Fruit fly (Drosophila melanogaster) whole organism, embryonic: ENCODE measurements around the gene Or88a.

ENCODE experiments used
- Aef1 ChIP-seq: fragments of 200-800 bp; sonication (Bioruptor generic); IDR thresholded peaks from 3 replicates; pipeline ENCODE4 v1.3.6; 2022; ENCODE audit warnings: missing biosample characterization, missing genetic modification characterization
- BEAF-32 ChIP-seq: fragments of 200-800 bp; sonication (Bioruptor generic); optimal IDR thresholded peaks from 3 replicates; lab custom pipeline; 2017; ENCODE audit warnings: missing biosample characterization, missing genetic modification characterization, mild to moderate bottlenecking, moderate library complexity, missing genetic modification reagents
- CG10366 ChIP-seq: fragments of 200-800 bp; sonication (Bioruptor generic); IDR thresholded peaks from 2 replicates; pipeline ENCODE4 v1.3.6; 2022; ENCODE audit warnings: missing biosample characterization, missing genetic modification characterization
- CG11504 ChIP-seq: fragments of 200-800 bp; sonication (Bioruptor generic); optimal IDR thresholded peaks from 3 replicates; lab custom pipeline; 2019; ENCODE audit warnings: missing biosample characterization, mild to moderate bottlenecking, missing genetic modification characterization, moderate library complexity
- CG12299 ChIP-seq: fragments of 200-800 bp; sonication (Bioruptor generic); optimal IDR thresholded peaks from 2 replicates; lab custom pipeline; 2018; ENCODE audit warnings: missing biosample characterization, mild to moderate bottlenecking, missing genetic modification characterization
- CG12391 ChIP-seq: fragments of 200-800 bp; sonication (Bioruptor generic); optimal IDR thresholded peaks from 3 replicates; lab custom pipeline; 2018; ENCODE audit warnings: missing biosample characterization, mild to moderate bottlenecking, missing genetic modification characterization, moderate library complexity
- CG12744 ChIP-seq: fragments of 200-800 bp; sonication (Bioruptor generic); optimal IDR thresholded peaks from 2 replicates; lab custom pipeline; 2016; ENCODE audit warnings: missing biosample characterization, missing genetic modification characterization
- CG14710 ChIP-seq: fragments of 200-800 bp; sonication (Bioruptor generic); optimal IDR thresholded peaks from 3 replicates; lab custom pipeline; 2019; ENCODE audit warnings: missing biosample characterization, mild to moderate bottlenecking, missing genetic modification characterization, moderate library complexity
- CG1603 ChIP-seq: fragments of 200-800 bp; sonication (Bioruptor generic); optimal IDR thresholded peaks from 2 replicates; lab custom pipeline; 2019; ENCODE audit warnings: missing biosample characterization, mild to moderate bottlenecking, missing genetic modification characterization, moderate library complexity
- CG17912 ChIP-seq: fragments of 200-800 bp; sonication (Bioruptor generic); optimal IDR thresholded peaks from 2 replicates; lab custom pipeline; 2018; ENCODE audit warnings: missing biosample characterization, mild to moderate bottlenecking, missing genetic modification characterization
- CG30020 ChIP-seq: fragments of 200-800 bp; optimal IDR thresholded peaks from 2 replicates; lab custom pipeline; 2019; ENCODE audit warnings: missing biosample characterization, mild to moderate bottlenecking, missing genetic modification characterization, moderate library complexity
- CG3065 ChIP-seq: fragments of 200-800 bp; sonication (Bioruptor generic); optimal IDR thresholded peaks from 2 replicates; lab custom pipeline; 2016; ENCODE audit warnings: missing biosample characterization, missing genetic modification characterization
- CG31388 ChIP-seq: fragments of 200-800 bp; sonication (Bioruptor generic); optimal IDR thresholded peaks from 2 replicates; lab custom pipeline; 2016; ENCODE audit warnings: missing biosample characterization, missing genetic modification characterization
- CG32532 ChIP-seq: fragments of 200-800 bp; sonication (Bioruptor generic); IDR thresholded peaks from 2 replicates; pipeline ENCODE4 v1.3.6; 2022; ENCODE audit warnings: missing biosample characterization, missing genetic modification characterization
- CG4360 ChIP-seq: fragments of 200-800 bp; sonication (Bioruptor generic); IDR thresholded peaks from 2 replicates; pipeline ENCODE4 v1.3.6; 2022; ENCODE audit warnings: missing biosample characterization, missing genetic modification characterization
- CG5953 ChIP-seq: fragments of 200-800 bp; sonication (Bioruptor generic); IDR thresholded peaks from 2 replicates; pipeline ENCODE4 v1.3.6; 2022; ENCODE audit warnings: missing biosample characterization, missing genetic modification characterization
- CG6272 ChIP-seq: fragments of 200-800 bp; sonication (Bioruptor generic); IDR thresholded peaks from 2 replicates; pipeline ENCODE4 v1.3.6; 2022; ENCODE audit warnings: missing biosample characterization, missing genetic modification characterization
- CG7745 ChIP-seq: fragments of 200-800 bp; sonication (Bioruptor generic); optimal IDR thresholded peaks from 2 replicates; lab custom pipeline; 2018; ENCODE audit warnings: missing biosample characterization, mild to moderate bottlenecking, missing genetic modification characterization, moderate library complexity
- CG9609 ChIP-seq: fragments of 200-800 bp; sonication (Bioruptor generic); optimal IDR thresholded peaks from 3 replicates; lab custom pipeline; 2016; ENCODE audit warnings: missing biosample characterization, missing genetic modification characterization
- CG9797 ChIP-seq: fragments of 200-800 bp; sonication (Bioruptor generic); optimal IDR thresholded peaks from 3 replicates; lab custom pipeline; 2018; ENCODE audit warnings: missing biosample characterization, mild to moderate bottlenecking, missing genetic modification characterization
- Chrac-16 ChIP-seq: fragments of 200-800 bp; sonication (Bioruptor generic); optimal IDR thresholded peaks from 3 replicates; lab custom pipeline; 2016; ENCODE audit warnings: missing biosample characterization, missing genetic modification characterization
- Drgx ChIP-seq: fragments of 200-800 bp; sonication (Bioruptor generic); IDR thresholded peaks from 2 replicates; pipeline ENCODE4 v1.3.6; 2022; ENCODE audit warnings: missing biosample characterization, missing genetic modification characterization
- Fer1 ChIP-seq: fragments of 200-800 bp; sonication (Bioruptor generic); optimal IDR thresholded peaks from 2 replicates; lab custom pipeline; 2017; ENCODE audit warnings: missing biosample characterization, mild to moderate bottlenecking, missing genetic modification characterization
- Gsc ChIP-seq: fragments of 200-800 bp; sonication (Bioruptor generic); IDR thresholded peaks from 2 replicates; pipeline ENCODE4 v1.3.6; 2022; ENCODE audit warnings: missing biosample characterization, missing genetic modification characterization
- H15 ChIP-seq: fragments of 200-800 bp; sonication (Bioruptor generic); IDR thresholded peaks from 3 replicates; pipeline ENCODE4 v1.3.6; 2022; ENCODE audit warnings: missing biosample characterization, missing genetic modification characterization
- Hmx ChIP-seq: fragments of 200-800 bp; sonication (Bioruptor generic); optimal IDR thresholded peaks from 2 replicates; lab custom pipeline; 2016; ENCODE audit warnings: missing biosample characterization, missing genetic modification characterization
- Hr39 ChIP-seq: fragments of >200 bp; optimal IDR thresholded peaks from 2 replicates; lab custom pipeline; 2017
- Hr51 ChIP-seq, 2 experiments: fragments of 200-800 bp; sonication (Bioruptor generic); optimal IDR thresholded peaks; 2 replicates in 1 of 2; 3 replicates in 1 of 2; lab custom pipeline; 2016 to 2018; ENCODE audit warnings: missing biosample characterization in 2 of 2, missing genetic modification characterization in 2 of 2, mild to moderate bottlenecking in 1 of 2, moderate library complexity in 1 of 2
- Hsf ChIP-seq: fragments of 200-800 bp; sonication (Bioruptor generic); optimal IDR thresholded peaks from 3 replicates; lab custom pipeline; 2016; ENCODE audit warnings: missing biosample characterization, missing genetic modification characterization
- MTF-1 ChIP-seq: fragments of 200-800 bp; sonication (Bioruptor generic); optimal IDR thresholded peaks from 2 replicates; lab custom pipeline; 2018; ENCODE audit warnings: missing biosample characterization, mild to moderate bottlenecking, missing genetic modification characterization, borderline replicate concordance
- Myb ChIP-seq: fragments of 200-800 bp; sonication (Bioruptor generic); optimal IDR thresholded peaks from 2 replicates; lab custom pipeline; 2016; ENCODE audit warnings: missing biosample characterization, missing genetic modification characterization
- NfI ChIP-seq: fragments of 200-800 bp; sonication (Bioruptor generic); optimal IDR thresholded peaks from 3 replicates; lab custom pipeline; 2018; ENCODE audit warnings: missing biosample characterization, mild to moderate bottlenecking, missing genetic modification characterization, moderate library complexity
- TFAM ChIP-seq: fragments of 200-800 bp; sonication (Bioruptor generic); optimal IDR thresholded peaks from 2 replicates; lab custom pipeline; 2017; ENCODE audit warnings: missing biosample characterization, missing genetic modification characterization, inconsistent platforms
- Xbp1 ChIP-seq: fragments of 200-800 bp; sonication (Bioruptor generic); optimal IDR thresholded peaks from 3 replicates; lab custom pipeline; 2016; ENCODE audit warnings: missing biosample characterization, mild to moderate bottlenecking, missing genetic modification characterization
- abd-A ChIP-seq: fragments of 200-800 bp; sonication (Bioruptor generic); optimal IDR thresholded peaks from 3 replicates; lab custom pipeline; 2019; ENCODE audit warnings: missing biosample characterization, mild to moderate bottlenecking, missing genetic modification characterization, moderate library complexity
- ase ChIP-seq: fragments of 200-800 bp; sonication (Bioruptor generic); IDR thresholded peaks from 3 replicates; pipeline ENCODE4 v1.3.6; 2022; ENCODE audit warnings: missing biosample characterization, missing genetic modification characterization
- bcd ChIP-seq: fragments of 200-800 bp; sonication (Bioruptor generic); optimal IDR thresholded peaks from 2 replicates; lab custom pipeline; 2017; ENCODE audit warnings: missing biosample characterization, mild to moderate bottlenecking, missing genetic modification characterization
- chif ChIP-seq, 2 experiments: fragments of 200-800 bp; sonication (Bioruptor generic); optimal IDR thresholded peaks; 3 replicates each; lab custom pipeline; 2016; ENCODE audit warnings: missing biosample characterization in 2 of 2, missing genetic modification characterization in 2 of 2
- dmrt99B ChIP-seq: fragments of 200-800 bp; sonication (Bioruptor generic); optimal IDR thresholded peaks from 2 replicates; lab custom pipeline; 2018; ENCODE audit warnings: missing biosample characterization, mild to moderate bottlenecking, missing genetic modification characterization, moderate library complexity
- gcm2 ChIP-seq: fragments of 200-800 bp; sonication (Bioruptor generic); optimal IDR thresholded peaks from 2 replicates; lab custom pipeline; 2016; ENCODE audit warnings: missing biosample characterization, missing genetic modification characterization
- lilli ChIP-seq: fragments of 200-800 bp; sonication (Bioruptor generic); optimal IDR thresholded peaks from 3 replicates; lab custom pipeline; 2016; ENCODE audit warnings: missing biosample characterization, missing genetic modification characterization
- lmd ChIP-seq: fragments of 200-800 bp; sonication (Bioruptor generic); IDR thresholded peaks from 2 replicates; pipeline ENCODE4 v1.3.6; 2022; ENCODE audit warnings: missing biosample characterization, missing genetic modification characterization
- mam ChIP-seq: fragments of 200-800 bp; sonication (Bioruptor generic); optimal IDR thresholded peaks from 3 replicates; lab custom pipeline; 2016; ENCODE audit warnings: missing biosample characterization, missing genetic modification characterization
- nerfin-1 ChIP-seq: fragments of 200-800 bp; sonication (Bioruptor generic); optimal IDR thresholded peaks from 3 replicates; lab custom pipeline; 2019; ENCODE audit warnings: missing biosample characterization, mild to moderate bottlenecking, missing genetic modification characterization, moderate library complexity
- p53 ChIP-seq: fragments of 200-800 bp; sonication (Bioruptor generic); optimal IDR thresholded peaks from 2 replicates; lab custom pipeline; 2016; ENCODE audit warnings: missing biosample characterization, missing genetic modification characterization
- rib ChIP-seq: fragments of 200-800 bp; sonication (Bioruptor generic); IDR thresholded peaks from 2 replicates; pipeline ENCODE4 v1.3.6; 2022; ENCODE audit warnings: missing biosample characterization, missing genetic modification characterization
- scrt ChIP-seq: fragments of 200-800 bp; sonication (Bioruptor generic); optimal IDR thresholded peaks from 2 replicates; lab custom pipeline; 2018; ENCODE audit warnings: missing biosample characterization, mild to moderate bottlenecking, missing genetic modification characterization, moderate library complexity
- sisA ChIP-seq: fragments of 200-800 bp; sonication (Bioruptor generic); IDR thresholded peaks from 2 replicates; pipeline ENCODE4 v1.3.6; 2022; ENCODE audit warnings: missing biosample characterization, missing genetic modification characterization
- tap ChIP-seq: fragments of 200-800 bp; optimal IDR thresholded peaks from 3 replicates; lab custom pipeline; 2019; ENCODE audit warnings: missing biosample characterization, mild to moderate bottlenecking, missing genetic modification characterization, moderate library complexity
- tgo ChIP-seq: fragments of 200-800 bp; sonication (Bioruptor generic); IDR thresholded peaks from 3 replicates; pipeline ENCODE4 v1.3.6; 2022; ENCODE audit warnings: missing biosample characterization, missing genetic modification characterization

The Or88a gene

dm6 chr3R:14108158-14108921, 905 bp upstream of the Or88a start, which contains the start of gene CG12402 (continued):
- TF ChIP-seq CG1603 (tag; lab: Kevin White, UChicago): peak; percentile 79
- peak; percentile 81 for TF ChIP-seq CG3065 (GFP tag; lab: Kevin White, UChicago)
- TF ChIP-seq dmrt99B (tag; lab: Kevin White, UChicago): peak; percentile 92
- peak; percentile 57 for TF ChIP-seq MTF-1 (GFP tag; lab: Kevin White, UChicago)
- peak; percentile 59 for TF ChIP-seq gcm2 (GFP tag; lab: Kevin White, UChicago)
- peak; percentile 59 for TF ChIP-seq mam (GFP tag; lab: Kevin White, UChicago)
- peak; percentile 61 for TF ChIP-seq Drgx (GFP tag; lab: Robert Waterston, UW)
- TF ChIP-seq H15: peak; percentile 79
- TF ChIP-seq CG12299: peak; percentile 74
- no peak for TF ChIP-seq CG30020 (tag; lab: Kevin White, UChicago)
- TF ChIP-seq CG4360 (GFP tag; lab: Robert Waterston, UW): peak; percentile 67
- peak; percentile 36 for TF ChIP-seq CG12744 (GFP tag; lab: Kevin White, UChicago)
- TF ChIP-seq Xbp1: peak; percentile 85
- TF ChIP-seq Hmx (GFP tag; lab: Kevin White, UChicago): no peak
- peak; percentile 83 for TF ChIP-seq sisA
- peak; percentile 80 for TF ChIP-seq CG32532 (GFP tag; lab: Robert Waterston, UW)
- no peak for TF ChIP-seq BEAF-32
- TF ChIP-seq CG14710 (tag; lab: Kevin White, UChicago): peak; percentile 66
- TF ChIP-seq Hr39 (lab: Kevin White, UChicago): no peak
- peak; percentile 71 for TF ChIP-seq Hsf
- peak; percentile 78 for TF ChIP-seq NfI (GFP tag; lab: Kevin White, UChicago)
- TF ChIP-seq CG5953 (GFP tag; lab: Robert Waterston, UW): peak; percentile 87
- peak; percentile 72 for TF ChIP-seq CG6272 (GFP tag; lab: Robert Waterston, UW)
- peak; percentile 60 for TF ChIP-seq TFAM
- TF ChIP-seq tap (tag; lab: Kevin White, UChicago): peak; percentile 86
- TF ChIP-seq tgo: peak; percentile 86
- peak; percentile 2 for TF ChIP-seq p53 (GFP tag; lab: Kevin White, UChicago)
- TF ChIP-seq CG31388 (GFP tag; lab: Kevin White, UChicago): peak; percentile 55
- TF ChIP-seq CG9797: peak; percentile 11
- peak; percentile 90 for TF ChIP-seq CG12391 (tag; lab: Kevin White, UChicago)
- peak; percentile 24 for TF ChIP-seq Myb (GFP tag; lab: Kevin White, UChicago)
- TF ChIP-seq scrt (GFP tag; lab: Kevin White, UChicago): peak; percentile 64
- peak; percentile 68 for TF ChIP-seq nerfin-1
- TF ChIP-seq rib (GFP tag; lab: Robert Waterston, UW): peak; percentile 85; the same call in 1 of the 2 replicates
- peak; percentile 9 for TF ChIP-seq CG17912
- TF ChIP-seq CG7745: peak; percentile 67
- no peak for TF ChIP-seq CG9609 (GFP tag; lab: Kevin White, UChicago)
- TF ChIP-seq Aef1 (GFP tag; lab: Robert Waterston, UW): peak; percentile 84
- peak; percentile 79 for TF ChIP-seq Chrac-16
- peak; percentile 87 for TF ChIP-seq Fer1 (GFP tag; lab: Kevin White, UChicago)
- TF ChIP-seq ase (GFP tag; lab: Robert Waterston, UW): peak; percentile 85; the same call in 2 of the 3 replicates
- TF ChIP-seq CG11504 (tag; lab: Kevin White, UChicago): peak; percentile 91
- peak; percentile 85 for TF ChIP-seq lmd (GFP tag; lab: Robert Waterston, UW)
- peak; percentile 69 for TF ChIP-seq lilli (GFP tag; lab: Kevin White, UChicago)
- no peak for TF ChIP-seq Gsc (GFP tag; lab: Robert Waterston, UW)
- TF ChIP-seq chif (GFP tag; optimal IDR thresholded peaks at IDR 0.05; lab: Kevin White, UChicago): peak; percentile 59 to 60
- peak; percentile 84 for TF ChIP-seq bcd (GFP tag; lab: Kevin White, UChicago)
- peak; percentile 98 for TF ChIP-seq abd-A (tag; lab: Kevin White, UChicago)
- peak; percentile 87 for TF ChIP-seq CG10366 (GFP tag; lab: Robert Waterston, UW)
- TF ChIP-seq Hr51 (GFP tag; optimal IDR thresholded peaks at IDR 0.05; lab: Kevin White, UChicago): peak; percentile 69 to 94
